Fruit fly (Drosophila melanogaster) whole organism, embryonic: ENCODE measurements around the gene RpL27A.
A peak's percentile ranks its signal among the peaks of the same experiment; 100 is the strongest.

Experiments
- Atf3 ChIP-seq: fragments of 200-800 bp; sonication (Bioruptor generic); optimal IDR thresholded peaks from 3 replicates; lab custom pipeline; 2016; ENCODE audit warnings: missing biosample characterization, missing genetic modification characterization
- Bdp1 ChIP-seq: fragments of 200-800 bp; sonication (Bioruptor generic); optimal IDR thresholded peaks from 3 replicates; lab custom pipeline; 2016; ENCODE audit warnings: missing biosample characterization, missing genetic modification characterization
- CG10274 ChIP-seq: fragments of 200-800 bp; sonication (Bioruptor generic); optimal IDR thresholded peaks from 3 replicates; lab custom pipeline; 2017; ENCODE audit warnings: missing biosample characterization, mild to moderate bottlenecking, missing genetic modification characterization
- CG10565 ChIP-seq: fragments of 200-800 bp; sonication (Bioruptor generic); optimal IDR thresholded peaks from 3 replicates; lab custom pipeline; 2016; ENCODE audit warnings: missing biosample characterization, mild to moderate bottlenecking, missing genetic modification characterization
- CG10979 ChIP-seq: fragments of 200-800 bp; sonication (Bioruptor generic); optimal IDR thresholded peaks from 2 replicates; lab custom pipeline; 2018; ENCODE audit warnings: missing biosample characterization, mild to moderate bottlenecking, missing genetic modification characterization, moderate library complexity
- CG12391 ChIP-seq: fragments of 200-800 bp; sonication (Bioruptor generic); optimal IDR thresholded peaks from 3 replicates; lab custom pipeline; 2018; ENCODE audit warnings: missing biosample characterization, mild to moderate bottlenecking, missing genetic modification characterization, moderate library complexity
- CG13624 ChIP-seq: fragments of 200-800 bp; sonication (Bioruptor generic); optimal IDR thresholded peaks from 2 replicates; lab custom pipeline; 2016; ENCODE audit warnings: missing biosample characterization, missing genetic modification characterization
- CG15696 ChIP-seq: fragments of 200-800 bp; sonication (Bioruptor generic); optimal IDR thresholded peaks from 2 replicates; lab custom pipeline; 2019; ENCODE audit warnings: missing biosample characterization, mild to moderate bottlenecking, missing genetic modification characterization, moderate library complexity
- CG16779 ChIP-seq: fragments of 200-800 bp; sonication (Bioruptor generic); IDR thresholded peaks from 2 replicates; pipeline ENCODE4 v1.3.6; 2022; ENCODE audit warnings: missing biosample characterization, missing genetic modification characterization
- CG2120 ChIP-seq: fragments of 200-800 bp; sonication (Bioruptor generic); optimal IDR thresholded peaks from 3 replicates; lab custom pipeline; 2016; ENCODE audit warnings: missing biosample characterization, missing genetic modification characterization
- CG2712 ChIP-seq: fragments of 200-800 bp; optimal IDR thresholded peaks from 3 replicates; lab custom pipeline; 2019; ENCODE audit warnings: missing biosample characterization, mild to moderate bottlenecking, missing genetic modification characterization, moderate library complexity
- CG2889 ChIP-seq: fragments of 200-800 bp; sonication (Bioruptor generic); IDR thresholded peaks from 3 replicates; pipeline ENCODE4 v1.3.6; 2022; ENCODE audit warnings: missing biosample characterization, missing genetic modification characterization
- CG33213 ChIP-seq: fragments of 200-800 bp; sonication (Bioruptor generic); optimal IDR thresholded peaks from 3 replicates; lab custom pipeline; 2016; ENCODE audit warnings: missing biosample characterization, missing genetic modification characterization
- CG4820 ChIP-seq: fragments of 200-800 bp; sonication (Bioruptor generic); optimal IDR thresholded peaks from 3 replicates; lab custom pipeline; 2016; ENCODE audit warnings: missing biosample characterization, missing genetic modification characterization
- CG5953 ChIP-seq: fragments of 200-800 bp; sonication (Bioruptor generic); IDR thresholded peaks from 2 replicates; pipeline ENCODE4 v1.3.6; 2022; ENCODE audit warnings: missing biosample characterization, missing genetic modification characterization
- CG7786 ChIP-seq: fragments of 200-800 bp; sonication (Bioruptor generic); optimal IDR thresholded peaks from 2 replicates; lab custom pipeline; 2016; ENCODE audit warnings: missing biosample characterization, missing genetic modification characterization
- CG8089 ChIP-seq: fragments of 200-800 bp; sonication (Bioruptor generic); optimal IDR thresholded peaks from 3 replicates; lab custom pipeline; 2016; ENCODE audit warnings: missing biosample characterization, missing genetic modification characterization
- CG8359 ChIP-seq: fragments of 200-800 bp; sonication (Bioruptor generic); optimal IDR thresholded peaks from 2 replicates; lab custom pipeline; 2017; ENCODE audit warnings: missing biosample characterization, mild to moderate bottlenecking, missing genetic modification characterization, borderline replicate concordance
- CG9876 ChIP-seq: fragments of 200-800 bp; sonication (Bioruptor generic); optimal IDR thresholded peaks from 2 replicates; lab custom pipeline; 2016; ENCODE audit warnings: missing biosample characterization, missing genetic modification characterization
- CrebB ChIP-seq: fragments of 200-800 bp; sonication (Bioruptor generic); optimal IDR thresholded peaks from 3 replicates; lab custom pipeline; 2018; ENCODE audit warnings: missing biosample characterization, mild to moderate bottlenecking, missing genetic modification characterization
- Eip74EF ChIP-seq, 2 experiments: fragments of 200-800 bp in 1 of 2; fragments of >200 bp in 1 of 2; sonication (Bioruptor generic) in 1 of 2; optimal IDR thresholded peaks; 2 replicates each; lab custom pipeline; 2017 to 2019; ENCODE audit warnings: missing biosample characterization in 2 of 2, missing genetic modification characterization in 2 of 2, mild to moderate bottlenecking in 1 of 2, moderate library complexity in 1 of 2
- H2.0 ChIP-seq: fragments of 200-800 bp; sonication (Bioruptor generic); IDR thresholded peaks from 2 replicates; pipeline ENCODE4 v1.3.6; 2022; ENCODE audit warnings: missing biosample characterization, missing genetic modification characterization
- Jarid2 ChIP-seq: fragments of 200-800 bp; sonication (Bioruptor generic); optimal IDR thresholded peaks from 3 replicates; lab custom pipeline; 2017; ENCODE audit warnings: mild to moderate bottlenecking, missing biosample characterization, missing genetic modification reagents, missing genetic modification characterization
- Kr ChIP-seq: fragments of 200-800 bp; sonication (Bioruptor generic); optimal IDR thresholded peaks from 2 replicates; lab custom pipeline; 2017; ENCODE audit warnings: missing biosample characterization, mild to moderate bottlenecking, missing genetic modification characterization
- NfI ChIP-seq: fragments of 200-800 bp; sonication (Bioruptor generic); optimal IDR thresholded peaks from 3 replicates; lab custom pipeline; 2018; ENCODE audit warnings: missing biosample characterization, mild to moderate bottlenecking, missing genetic modification characterization, moderate library complexity
- Rfx ChIP-seq: fragments of 200-800 bp; sonication (Bioruptor generic); IDR thresholded peaks from 2 replicates; pipeline ENCODE4 v1.3.6; 2022; ENCODE audit warnings: missing biosample characterization, missing genetic modification characterization
- Taf1 ChIP-seq: fragments of 200-800 bp; sonication (Bioruptor generic); IDR thresholded peaks from 2 replicates; pipeline ENCODE4 v1.3.6; 2022; ENCODE audit warnings: missing biosample characterization, missing genetic modification characterization
- Vsx1 ChIP-seq: fragments of 200-800 bp; sonication (Bioruptor generic); optimal IDR thresholded peaks from 2 replicates; lab custom pipeline; 2017; ENCODE audit warnings: missing biosample characterization, mild to moderate bottlenecking, missing genetic modification characterization, missing genetic modification reagents
- Xrp1 ChIP-seq: fragments of 200-800 bp; sonication (Bioruptor generic); IDR thresholded peaks from 2 replicates; pipeline ENCODE4 v1.3.6; 2022; ENCODE audit warnings: missing biosample characterization, missing genetic modification characterization
- ab ChIP-seq: fragments of 200-800 bp; sonication (Bioruptor generic); optimal IDR thresholded peaks from 2 replicates; lab custom pipeline; 2016; ENCODE audit warnings: missing biosample characterization, missing genetic modification characterization
- az2 ChIP-seq: fragments of 200-800 bp; sonication (Bioruptor generic); optimal IDR thresholded peaks from 3 replicates; lab custom pipeline; 2016; ENCODE audit warnings: missing biosample characterization, missing genetic modification characterization
- bcd ChIP-seq: fragments of 200-800 bp; sonication (Bioruptor generic); optimal IDR thresholded peaks from 2 replicates; lab custom pipeline; 2017; ENCODE audit warnings: missing biosample characterization, mild to moderate bottlenecking, missing genetic modification characterization
- crc ChIP-seq: fragments of 200-800 bp; sonication (Bioruptor generic); optimal IDR thresholded peaks from 2 replicates; lab custom pipeline; 2016; ENCODE audit warnings: missing biosample characterization, missing genetic modification characterization
- da ChIP-seq: fragments of 200-800 bp; sonication (Bioruptor generic); optimal IDR thresholded peaks from 2 replicates; lab custom pipeline; 2016; ENCODE audit warnings: missing biosample characterization, missing genetic modification characterization
- disco-r ChIP-seq: fragments of 200-800 bp; sonication (Bioruptor generic); optimal IDR thresholded peaks from 2 replicates; lab custom pipeline; 2016; ENCODE audit warnings: missing biosample characterization, missing genetic modification characterization
- gro ChIP-seq: fragments of 200-800 bp; sonication (Bioruptor generic); optimal IDR thresholded peaks from 2 replicates; lab custom pipeline; 2016; ENCODE audit warnings: missing biosample characterization, missing genetic modification characterization
- gsb-n ChIP-seq: fragments of 200-800 bp; sonication (Bioruptor generic); optimal IDR thresholded peaks from 3 replicates; lab custom pipeline; 2018; ENCODE audit warnings: missing biosample characterization, mild to moderate bottlenecking, missing genetic modification characterization
- hth ChIP-seq: fragments of >200 bp; optimal IDR thresholded peaks from 2 replicates; lab custom pipeline; 2017; ENCODE audit warnings: inconsistent platforms
- jing ChIP-seq: fragments of 200-800 bp; sonication (Bioruptor generic); optimal IDR thresholded peaks from 2 replicates; lab custom pipeline; 2018; ENCODE audit warnings: missing biosample characterization, mild to moderate bottlenecking, missing genetic modification characterization
- lab ChIP-seq: fragments of 200-800 bp; sonication (Bioruptor generic); optimal IDR thresholded peaks from 3 replicates; lab custom pipeline; 2017; ENCODE audit warnings: missing biosample characterization, missing genetic modification characterization, mild to moderate bottlenecking, moderate library complexity, missing genetic modification reagents
- lbe ChIP-seq: fragments of 200-800 bp; sonication (Bioruptor generic); optimal IDR thresholded peaks from 2 replicates; lab custom pipeline; 2016; ENCODE audit warnings: missing biosample characterization, mild to moderate bottlenecking, missing genetic modification characterization
- mam ChIP-seq: fragments of 200-800 bp; sonication (Bioruptor generic); optimal IDR thresholded peaks from 3 replicates; lab custom pipeline; 2016; ENCODE audit warnings: missing biosample characterization, missing genetic modification characterization
- nerfin-2 ChIP-seq: fragments of 200-800 bp; sonication (Bioruptor generic); IDR thresholded peaks from 2 replicates; pipeline ENCODE4 v1.3.6; 2022; ENCODE audit warnings: missing biosample characterization, missing genetic modification characterization; ENCODE audit not compliant: partially characterized antibody
- nom ChIP-seq: fragments of 200-800 bp; sonication (Bioruptor generic); optimal IDR thresholded peaks from 2 replicates; lab custom pipeline; 2017; ENCODE audit warnings: missing biosample characterization, missing genetic modification characterization, mild to moderate bottlenecking, moderate library complexity, missing genetic modification reagents
- onecut ChIP-seq: fragments of 200-800 bp; sonication (Bioruptor generic); IDR thresholded peaks from 2 replicates; pipeline ENCODE4 v1.3.6; 2022; ENCODE audit warnings: missing biosample characterization, missing genetic modification characterization
- p53 ChIP-seq: fragments of 200-800 bp; sonication (Bioruptor generic); optimal IDR thresholded peaks from 2 replicates; lab custom pipeline; 2016; ENCODE audit warnings: missing biosample characterization, missing genetic modification characterization
- ro ChIP-seq: fragments of 200-800 bp; sonication (Bioruptor generic); IDR thresholded peaks from 2 replicates; pipeline ENCODE4 v1.3.6; 2022; ENCODE audit warnings: missing biosample characterization, missing genetic modification characterization
- tap ChIP-seq: fragments of 200-800 bp; optimal IDR thresholded peaks from 3 replicates; lab custom pipeline; 2019; ENCODE audit warnings: missing biosample characterization, mild to moderate bottlenecking, missing genetic modification characterization, moderate library complexity
- usp ChIP-seq: fragments of >200 bp; optimal IDR thresholded peaks from 2 replicates; lab custom pipeline; 2017; ENCODE audit warnings: missing biosample characterization, missing genetic modification characterization
- wdn ChIP-seq: fragments of 200-800 bp; sonication (Bioruptor generic); IDR thresholded peaks from 2 replicates; pipeline ENCODE4 v1.3.6; 2022; ENCODE audit warnings: missing biosample characterization, missing genetic modification characterization
- zen2 ChIP-seq: fragments of 200-800 bp; sonication (Bioruptor generic); IDR thresholded peaks from 3 replicates; pipeline ENCODE4 v1.3.6; 2022; ENCODE audit warnings: missing biosample characterization, missing genetic modification characterization; ENCODE audit not compliant: partially characterized antibody

Gene RpL27A

dm6 chr2L:4448582-4449016 is 9.6 kb downstream of the RpL27A start, which contains the start of gene MFS18 (continued):
- TF ChIP-seq mam (peak; percentile 97), usp (GFP tag; lab: Kevin White, UChicago) (no peak), Bdp1 (GFP tag; lab: Kevin White, UChicago) (peak; percentile 79), wdn (peak; percentile 98), crc (GFP tag; lab: Kevin White, UChicago) (peak; percentile 92), ab (GFP tag; lab: Kevin White, UChicago) (peak; percentile 54), hth (no peak), zen2 (GFP tag; lab: Robert Waterston, UW) (peak; percentile 77), nerfin-2 (peak; percentile 90), Eip74EF (GFP tag; optimal IDR thresholded peaks at IDR 0.05; lab: Kevin White, UChicago) (peak in 1 of 2 experiments; percentile 94), Rfx (GFP tag; lab: Robert Waterston, UW) (peak; percentile 98), bcd (GFP tag; lab: Kevin White, UChicago) (peak; percentile 98), CG15696 (tag; lab: Kevin White, UChicago) (peak; percentile 96), CG8089 (GFP tag; lab: Kevin White, UChicago) (peak; percentile 71), Atf3 (GFP tag; lab: Kevin White, UChicago) (peak; percentile 69), gro (GFP tag; lab: Kevin White, UChicago) (peak; percentile 87), CrebB (tag; lab: Kevin White, UChicago) (peak; percentile 92), onecut (GFP tag; lab: Robert Waterston, UW) (peak; percentile 89), CG2712 (peak; percentile 100), ro (GFP tag; lab: Robert Waterston, UW) (peak; percentile 98), CG7786 (GFP tag; lab: Kevin White, UChicago) (peak; percentile 78), CG9876 (GFP tag; lab: Kevin White, UChicago) (peak; percentile 60), CG16779 (peak; percentile 98), CG10565 (GFP tag; lab: Kevin White, UChicago) (peak; percentile 84), gsb-n (tag; lab: Kevin White, UChicago) (peak; percentile 97), CG2889 (peak; percentile 97), CG10979 (tag; lab: Kevin White, UChicago) (peak; percentile 99), jing (GFP tag; lab: Kevin White, UChicago) (peak; percentile 99), nom (GFP tag; lab: Kevin White, UChicago) (peak; percentile 91), NfI (GFP tag; lab: Kevin White, UChicago) (peak; percentile 92), disco-r (peak; percentile 65), lab (GFP tag; lab: Kevin White, UChicago) (peak; percentile 99), CG10274 (peak; percentile 100), Taf1 (GFP tag; lab: Robert Waterston, UW) (peak; percentile 96), da (GFP tag; lab: Kevin White, UChicago) (peak; percentile 55), p53 (GFP tag; lab: Kevin White, UChicago) (peak; percentile 15), Kr (GFP tag; lab: Kevin White, UChicago) (no peak), az2 (GFP tag; lab: Kevin White, UChicago) (peak; percentile 97), CG33213 (GFP tag; lab: Kevin White, UChicago) (peak; percentile 68), CG4820 (GFP tag; lab: Kevin White, UChicago) (peak; percentile 95), CG5953 (peak; percentile 98), tap (peak; percentile 98), CG2120 (peak; percentile 96), H2.0 (GFP tag; lab: Robert Waterston, UW) (peak; percentile 98), Jarid2 (GFP tag; lab: Kevin White, UChicago) (peak; percentile 91), CG8359 (GFP tag; lab: Kevin White, UChicago) (peak; percentile 94), Xrp1 (GFP tag; lab: Robert Waterston, UW) (peak; percentile 100), Vsx1 (GFP tag; lab: Kevin White, UChicago) (no peak), CG12391 (tag; lab: Kevin White, UChicago) (peak; percentile 98), CG13624 (GFP tag; lab: Kevin White, UChicago) (peak; percentile 85), lbe (peak; percentile 93)
